Worm (Caenorhabditis elegans) whole organism, young adult: ENCODE data around the gene srg-15.

Source experiments
- F10E7.11 ChIP-seq: sonication (generic microtip); optimal IDR thresholded peaks from 2 replicates; lab custom pipeline; 2017; ENCODE audit warnings: mild to moderate bottlenecking, missing genetic modification characterization, moderate library complexity, missing compliant biosample characterization
- F22D6.2 ChIP-seq: sonication (generic microtip); optimal IDR thresholded peaks from 2 replicates; lab custom pipeline; 2016; ENCODE audit warnings: mild to moderate bottlenecking, missing genetic modification characterization, missing compliant biosample characterization
- F23B12.7 ChIP-seq: sonication (generic microtip); optimal IDR thresholded peaks from 2 replicates; lab custom pipeline; 2017; ENCODE audit warnings: missing genetic modification characterization, mild to moderate bottlenecking, missing compliant biosample characterization, antibody characterized with exemption, moderate library complexity; ENCODE audit not compliant: insufficient read depth
- F37B4.10 ChIP-seq: fragments of 200-800 bp; sonication (Bioruptor generic); IDR thresholded peaks from 2 replicates; pipeline ENCODE4 v1.3.6; 2022; ENCODE audit warnings: missing genetic modification characterization, missing compliant biosample characterization
- F49E8.2 ChIP-seq: sonication (generic microtip); optimal IDR thresholded peaks from 3 replicates; lab custom pipeline; 2017; ENCODE audit warnings: missing genetic modification characterization, mild to moderate bottlenecking, missing compliant biosample characterization, antibody characterized with exemption, moderate library complexity; ENCODE audit not compliant: insufficient read depth
- F57C9.4 ChIP-seq: sonication (generic microtip); optimal IDR thresholded peaks from 2 replicates; lab custom pipeline; 2017; ENCODE audit warnings: mild to moderate bottlenecking, missing genetic modification characterization, missing compliant biosample characterization
- K11D2.4 ChIP-seq: fragments of 200-800 bp; sonication (Bioruptor generic); IDR thresholded peaks from 2 replicates; pipeline ENCODE4 v1.3.6; 2022; ENCODE audit warnings: missing genetic modification reagents, missing genetic modification characterization, missing compliant biosample characterization
- K12H6.12 ChIP-seq: fragments of 200-800 bp; sonication (Bioruptor generic); optimal IDR thresholded peaks from 2 replicates; lab custom pipeline; 2018; ENCODE audit warnings: mild to moderate bottlenecking, missing genetic modification characterization, missing compliant biosample characterization
- T07F8.4 ChIP-seq: sonication (generic microtip); optimal IDR thresholded peaks from 2 replicates; lab custom pipeline; 2016; ENCODE audit warnings: mild to moderate bottlenecking, missing genetic modification characterization, moderate library complexity, missing compliant biosample characterization
- attf-5 ChIP-seq: fragments of 200-800 bp; sonication (Bioruptor generic); optimal IDR thresholded peaks from 2 replicates; lab custom pipeline; 2018; ENCODE audit warnings: mild to moderate bottlenecking, missing genetic modification characterization, missing compliant biosample characterization
- attf-6 ChIP-seq: fragments of 200-800 bp; sonication (Bioruptor generic); IDR thresholded peaks from 2 replicates; pipeline ENCODE4 v1.3.6; 2022; ENCODE audit warnings: missing genetic modification reagents, missing genetic modification characterization, missing compliant biosample characterization
- bed-2 ChIP-seq: fragments of 200-800 bp; sonication (Bioruptor generic); IDR thresholded peaks from 2 replicates; pipeline ENCODE4 v1.3.6; 2022; ENCODE audit warnings: missing genetic modification reagents, missing genetic modification characterization, missing compliant biosample characterization
- cebp-1 ChIP-seq, 2 experiments: fragments of 200-800 bp in 1 of 2; sonication (Bioruptor generic) in 1 of 2; sonication (generic microtip) in 1 of 2; IDR thresholded peaks in 1 of 2; optimal IDR thresholded peaks in 1 of 2; 2 replicates each; pipeline versions ENCODE4 v1.3.6 to Lab custom; 2017 to 2022; ENCODE audit warnings: missing compliant biosample characterization in 2 of 2, missing genetic modification characterization in 2 of 2, mild to moderate bottlenecking in 1 of 2, missing genetic modification reagents in 1 of 2, moderate library complexity in 1 of 2
- ceh-100 ChIP-seq: fragments of 200-800 bp; sonication (Bioruptor generic); IDR thresholded peaks from 2 replicates; pipeline ENCODE4 v1.3.6; 2022; ENCODE audit warnings: missing genetic modification reagents, missing genetic modification characterization, missing compliant biosample characterization
- ceh-27 ChIP-seq: fragments of 200-800 bp; sonication (Bioruptor generic); optimal IDR thresholded peaks from 2 replicates; lab custom pipeline; 2018; ENCODE audit warnings: mild to moderate bottlenecking, missing genetic modification characterization, moderate library complexity, missing compliant biosample characterization
- dox-1 ChIP-seq: fragments of 200-800 bp; sonication (Bioruptor generic); IDR thresholded peaks from 2 replicates; pipeline ENCODE4 v1.3.6; 2022; ENCODE audit warnings: missing genetic modification reagents, missing genetic modification characterization, missing compliant biosample characterization
- dpff-1 ChIP-seq: sonication (generic microtip); optimal IDR thresholded peaks from 2 replicates; lab custom pipeline; 2017; ENCODE audit warnings: mild to moderate bottlenecking, missing genetic modification characterization, missing compliant biosample characterization
- efl-1 ChIP-seq: fragments of 150-350 bp; optimal IDR thresholded peaks from 2 replicates; lab custom pipeline; 2014; ENCODE audit warnings: missing biosample characterization, missing genetic modification reagents, missing genetic modification characterization
- hmg-20 ChIP-seq: fragments of 200-800 bp; sonication (Bioruptor generic); IDR thresholded peaks from 2 replicates; pipeline ENCODE4 v1.3.6; 2022; ENCODE audit warnings: missing genetic modification reagents, missing genetic modification characterization, missing compliant biosample characterization
- lin-40 ChIP-seq: sonication (generic microtip); optimal IDR thresholded peaks from 2 replicates; lab custom pipeline; 2016; ENCODE audit warnings: missing genetic modification characterization, mild to moderate bottlenecking, missing compliant biosample characterization, missing genotype, missing genetic modification reagents
- lin-54 ChIP-seq: fragments of 200-800 bp; sonication (Bioruptor generic); optimal IDR thresholded peaks from 2 replicates; lab custom pipeline; 2018; ENCODE audit warnings: mild to moderate bottlenecking, missing genetic modification characterization, missing compliant biosample characterization
- lir-1 ChIP-seq: fragments of 200-800 bp; sonication (Bioruptor generic); conservative IDR thresholded peaks from 2 replicates; pipeline ENCODE4 v1.3.6; 2022; ENCODE audit warnings: missing genetic modification reagents, missing genetic modification characterization, missing compliant biosample characterization
- nfyb-1 ChIP-seq: fragments of 200-800 bp; sonication (Bioruptor generic); IDR thresholded peaks from 2 replicates; pipeline ENCODE4 v1.3.6; 2022; ENCODE audit warnings: missing genetic modification reagents, missing genetic modification characterization, missing compliant biosample characterization
- nhr-179 ChIP-seq: sonication (generic microtip); optimal IDR thresholded peaks from 2 replicates; lab custom pipeline; 2016; ENCODE audit warnings: mild to moderate bottlenecking, missing genetic modification characterization, missing compliant biosample characterization
- nhr-80 ChIP-seq: sonication (generic microtip); optimal IDR thresholded peaks from 2 replicates; lab custom pipeline; 2016; ENCODE audit warnings: missing genetic modification characterization, missing compliant biosample characterization
- nhr-90 ChIP-seq: sonication (generic microtip); optimal IDR thresholded peaks from 2 replicates; lab custom pipeline; 2016; ENCODE audit warnings: missing genotype, mild to moderate bottlenecking, missing genetic modification characterization, missing compliant biosample characterization
- sea-2 ChIP-seq: fragments of 200-800 bp; sonication (Bioruptor generic); IDR thresholded peaks from 2 replicates; pipeline ENCODE4 v1.3.6; 2022; ENCODE audit warnings: missing genetic modification characterization, missing compliant biosample characterization
- zfh-2 ChIP-seq: fragments of 200-800 bp; sonication (Bioruptor generic); conservative IDR thresholded peaks from 2 replicates; pipeline ENCODE4 v1.3.6; 2022; ENCODE audit warnings: missing genetic modification reagents, missing genetic modification characterization, missing compliant biosample characterization

The srg-15 gene

DNA sequence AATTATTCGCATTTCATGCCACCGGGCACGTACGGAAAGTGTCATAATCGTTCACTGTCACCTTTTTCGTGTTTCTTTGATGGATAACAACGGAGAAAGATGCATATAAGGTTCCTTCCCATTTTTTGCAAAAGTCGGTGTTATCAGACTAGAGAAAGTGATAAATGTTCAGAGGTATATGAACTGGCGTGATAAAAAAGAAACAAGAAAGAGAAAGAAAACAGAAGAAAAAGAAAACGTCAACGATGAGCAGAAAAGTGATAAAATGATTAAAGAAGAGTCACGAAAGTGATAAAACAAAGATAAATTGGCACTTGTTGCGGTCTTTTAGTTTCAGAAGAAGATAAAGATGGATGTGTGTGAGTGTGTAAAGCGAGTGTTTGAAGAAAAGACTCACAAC is 20.1 kb upstream of the srg-15 start:
- TF ChIP-seq T07F8.4 (tag; lab: Kevin White, UChicago), result no peak
- TF ChIP-seq, all 124 proteins: peak for 0

DNA sequence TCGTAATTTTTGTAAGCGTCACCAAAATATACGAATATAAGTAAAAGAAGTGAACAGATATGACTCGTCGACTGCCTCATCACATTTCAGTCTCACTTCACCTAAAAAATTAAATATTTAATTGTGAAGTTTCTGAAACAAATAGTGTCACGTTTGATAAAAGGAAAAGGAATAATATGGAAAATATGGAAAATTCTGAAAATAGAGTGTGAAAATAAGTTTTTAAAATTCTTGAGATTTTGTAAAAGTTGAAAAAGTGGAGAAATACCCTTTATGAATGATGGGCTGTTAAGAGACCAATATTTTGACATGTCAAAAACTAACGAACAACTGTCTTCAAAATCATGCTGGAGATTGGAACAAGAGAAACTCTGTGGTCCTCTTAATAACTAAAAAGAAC is 16.5 kb upstream of the srg-15 start, which contains the start of gene T01B7.9:
TSS of gene T01B7.9 (minus strand) at position 101 of the 400 bp plus-strand sequence.
- TF ChIP-seq cebp-1 (GFP tag; IDR thresholded peaks at IDR 0.05; lab: Robert Waterston, UW), result no peak
- TF ChIP-seq cebp-1 (tag; optimal IDR thresholded peaks at IDR 0.05; lab: Kevin White, UChicago), result no peak
- TF ChIP-seq, all 124 proteins: peak for 0

- TF ChIP-seq lir-1, result no peak
- TF ChIP-seq F10E7.11 (tag; lab: Kevin White, UChicago), result no peak
- no peak for TF ChIP-seq zfh-2
- no peak for TF ChIP-seq K11D2.4 (GFP tag; lab: Robert Waterston, UW)
- peak; percentile 41; the same call in 1 of the 2 replicates for TF ChIP-seq nfyb-1 (GFP tag; lab: Robert Waterston, UW)
- TF ChIP-seq attf-6 (GFP tag; lab: Robert Waterston, UW), result no peak
- no peak for TF ChIP-seq F22D6.2
- TF ChIP-seq dox-1 (GFP tag; lab: Robert Waterston, UW), result 0 out of 2 replicates have a peak, but pooled peaks have one; percentile 32
Measured at ce11 chrII:8721955-8722524, 11.8 kb upstream of the srg-15 start, which contains the start of gene trcs-2. Gene trcs-2, plus strand, starts transcription at chrII:8722474.

ce11 chrII:8717579-8717978 is 7.4 kb upstream of the srg-15 start:
- TF ChIP-seq hmg-20 (GFP tag; lab: Robert Waterston, UW) (no peak), nhr-90 (no peak)
- TF ChIP-seq, all 124 proteins: peak for 0

- no peak for TF ChIP-seq F23B12.7 (tag; lab: Kevin White, UChicago)
- no peak for TF ChIP-seq lin-40 (tag; lab: Kevin White, UChicago)
- TF ChIP-seq nhr-179 (tag; lab: Kevin White, UChicago), result no peak
- TF ChIP-seq F49E8.2 (tag; lab: Kevin White, UChicago), result no peak
- no peak for TF ChIP-seq lin-54 (GFP tag; lab: Kevin White, UChicago)
- TF ChIP-seq K12H6.12 (tag; lab: Kevin White, UChicago), result no peak
- no peak for TF ChIP-seq dpff-1 (tag; lab: Kevin White, UChicago)
- TF ChIP-seq ceh-27 (GFP tag; lab: Kevin White, UChicago), result no peak
- peak; percentile 25; the same call in 1 of the 2 replicates for TF ChIP-seq ceh-100 (GFP tag; lab: Robert Waterston, UW)
- peak; percentile 29 for TF ChIP-seq attf-5
- no peak for TF ChIP-seq F37B4.10 (GFP tag; lab: Robert Waterston, UW)
- no peak for TF ChIP-seq sea-2 (GFP tag; lab: Robert Waterston, UW)
- peak; percentile 3 for TF ChIP-seq nhr-80 (tag; lab: Kevin White, UChicago)
- no peak for TF ChIP-seq lir-1
- no peak for TF ChIP-seq bed-2 (GFP tag; lab: Robert Waterston, UW)
- no peak for TF ChIP-seq cebp-1 (GFP tag; IDR thresholded peaks at IDR 0.05; lab: Robert Waterston, UW)
- TF ChIP-seq cebp-1 (tag; optimal IDR thresholded peaks at IDR 0.05; lab: Kevin White, UChicago), result no peak
- TF ChIP-seq efl-1 (GFP tag; lab: Kevin White, UChicago), result peak; percentile 46
- TF ChIP-seq F57C9.4 (tag; lab: Kevin White, UChicago), result no peak
Measured at ce11 chrII:8716231-8716878, 6.1 kb upstream of the srg-15 start, which contains the start of the genes cyn-11 and T01B7.5. Gene cyn-11, minus strand, starts transcription at chrII:8716281. Gene T01B7.5, plus strand, starts transcription at chrII:8716828.
